Fruit fly (Drosophila melanogaster): ENCODE results near the gene CG31495.

DNA sequence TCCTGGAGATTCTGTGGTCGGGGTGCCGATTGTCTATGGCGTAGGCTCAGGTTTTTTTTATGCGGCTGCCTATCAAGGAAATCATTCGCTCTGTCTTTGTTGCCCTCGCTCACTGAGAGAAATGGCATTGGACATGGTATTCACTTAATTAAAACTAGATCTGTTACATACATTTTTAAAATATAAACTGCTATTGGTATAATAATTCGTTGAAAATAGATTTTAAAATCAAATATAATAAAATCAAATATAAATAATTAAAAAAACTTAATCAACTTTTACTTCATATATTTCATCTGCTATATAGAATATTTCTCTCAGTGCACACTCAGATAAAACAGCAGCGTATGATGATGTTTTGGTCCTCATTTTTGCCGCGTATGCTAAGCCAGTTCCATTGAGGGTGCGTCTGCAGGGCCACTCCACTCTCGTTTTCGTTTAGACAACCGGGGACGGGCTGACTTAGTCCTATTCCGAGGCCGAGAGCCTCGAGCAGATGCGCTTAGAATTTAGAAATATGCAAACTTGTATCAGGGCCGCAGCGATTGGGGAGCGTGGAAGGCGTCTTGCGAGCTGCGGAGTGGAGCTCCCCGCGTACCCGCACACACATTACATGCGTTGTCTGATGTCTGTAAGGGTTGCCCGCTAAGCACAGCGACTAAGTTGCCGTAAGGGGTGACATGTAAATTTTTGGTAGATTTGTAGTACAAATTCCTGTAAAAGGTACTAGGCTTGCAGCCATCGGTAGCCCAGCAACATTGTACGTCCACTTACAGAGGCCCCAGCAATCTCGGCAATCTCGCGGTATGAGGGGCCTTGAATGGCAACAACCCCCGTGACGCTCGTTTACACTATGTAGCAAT, 39.9 kb downstream of the CG31495 start:
- TF ChIP-seq Dll (optimal IDR thresholded peaks at IDR 0.05) (no peak), psq (optimal IDR thresholded peaks at IDR 0.05) (no peak), CG8478 (optimal IDR thresholded peaks at IDR 0.05) (no peak), pan (optimal IDR thresholded peaks at IDR 0.05) (no peak), EcR (GFP tag; optimal IDR thresholded peaks at IDR 0.05) (no peak)

Data from whole organism.